Worm (Caenorhabditis elegans) whole organism, L4 larva: Measurements from ENCODE around the gene mrps-18C.

Source experiments
- D1046.2 ChIP-seq: fragments of 200-800 bp; sonication (Bioruptor generic); IDR thresholded peaks from 2 replicates; pipeline ENCODE4 v1.3.6; 2022; ENCODE audit warnings: missing genetic modification characterization, missing compliant biosample characterization
- F10B5.3 ChIP-seq: sonication (generic microtip); optimal IDR thresholded peaks from 2 replicates; lab custom pipeline; 2016; ENCODE audit warnings: mild to moderate bottlenecking, missing genetic modification characterization, missing compliant biosample characterization
- F49E8.2 ChIP-seq: sonication (generic microtip); optimal IDR thresholded peaks from 2 replicates; lab custom pipeline; 2016; ENCODE audit warnings: missing compliant biosample characterization, mild to moderate bottlenecking, missing genetic modification characterization, borderline replicate concordance
- R02D3.7 ChIP-seq: fragments of 150-350 bp; sonication (generic microtip); optimal IDR thresholded peaks from 3 replicates; lab custom pipeline; 2014; ENCODE audit warnings: missing biosample characterization, missing genetic modification characterization
- T20F7.1 ChIP-seq: fragments of 200-800 bp; sonication (Bioruptor generic); optimal IDR thresholded peaks from 2 replicates; lab custom pipeline; 2018; ENCODE audit warnings: mild to moderate bottlenecking, missing genetic modification characterization, missing compliant biosample characterization
- Y48G9A.11 ChIP-seq: fragments of 200-800 bp; sonication (Bioruptor generic); IDR thresholded peaks from 2 replicates; pipeline ENCODE4 v1.3.6; 2022; ENCODE audit warnings: missing genetic modification reagents, missing genetic modification characterization, missing compliant biosample characterization
- ZK337.2 ChIP-seq: fragments of 200-800 bp; sonication (Bioruptor generic); IDR thresholded peaks from 2 replicates; pipeline ENCODE4 v1.3.6; 2022; ENCODE audit warnings: missing genetic modification reagents, missing genetic modification characterization, missing compliant biosample characterization
- arid-1 ChIP-seq: fragments of 200-800 bp; sonication (Bioruptor generic); conservative IDR thresholded peaks from 2 replicates; pipeline ENCODE4 v1.3.6; 2022; ENCODE audit warnings: missing genetic modification reagents, missing genetic modification characterization, missing compliant biosample characterization
- attf-4 ChIP-seq: sonication (generic microtip); optimal IDR thresholded peaks from 3 replicates; lab custom pipeline; 2017; ENCODE audit warnings: missing biosample characterization, missing genetic modification characterization
- ceh-28 ChIP-seq: fragments of 150-350 bp; optimal IDR thresholded peaks from 2 replicates; lab custom pipeline; 2014; ENCODE audit warnings: missing biosample characterization, missing genetic modification reagents, missing genetic modification characterization
- ceh-32 ChIP-seq: sonication (generic microtip); optimal IDR thresholded peaks from 2 replicates; lab custom pipeline; 2016; ENCODE audit warnings: mild to moderate bottlenecking, missing genetic modification characterization, missing compliant biosample characterization; ENCODE audit not compliant: poor library complexity
- ceh-44 ChIP-seq: fragments of 200-800 bp; sonication (Bioruptor generic); IDR thresholded peaks from 2 replicates; pipeline ENCODE4 v1.3.6; 2022; ENCODE audit warnings: missing genetic modification reagents, missing genetic modification characterization, missing compliant biosample characterization
- ces-1 ChIP-seq: fragments of 150-350 bp; sonication (generic microtip); optimal IDR thresholded peaks from 4 replicates; lab custom pipeline; 2014; ENCODE audit warnings: missing biosample characterization, missing genetic modification reagents, missing genetic modification characterization
- cey-2 ChIP-seq: sonication (generic microtip); optimal IDR thresholded peaks from 3 replicates; lab custom pipeline; 2017; ENCODE audit warnings: missing genetic modification characterization, mild to moderate bottlenecking, missing compliant biosample characterization, antibody characterized with exemption, borderline replicate concordance; ENCODE audit not compliant: insufficient read depth
- daf-16 ChIP-seq, 3 experiments: sonication (generic microtip); optimal IDR thresholded peaks; 2 replicates each; lab custom pipeline; 2016 to 2017; ENCODE audit warnings: missing genetic modification characterization in 3 of 3, missing genetic modification reagents in 3 of 3, mild to moderate bottlenecking in 2 of 3, missing compliant biosample characterization in 2 of 3, missing biosample characterization in 1 of 3, moderate library complexity in 1 of 3
- dmd-6 ChIP-seq: fragments of 200-800 bp; sonication (Bioruptor generic); IDR thresholded peaks from 2 replicates; pipeline ENCODE4 v1.3.6; 2022; ENCODE audit warnings: missing genetic modification reagents, missing genetic modification characterization, missing compliant biosample characterization
- dve-1 ChIP-seq: sonication (generic microtip); optimal IDR thresholded peaks from 2 replicates; lab custom pipeline; 2017; ENCODE audit warnings: antibody characterized with exemption, mild to moderate bottlenecking, missing genetic modification characterization, missing compliant biosample characterization; ENCODE audit not compliant: insufficient read depth
- egl-43 ChIP-seq: fragments of 200-800 bp; sonication (Bioruptor generic); IDR thresholded peaks from 2 replicates; pipeline ENCODE4 v1.3.6; 2022; ENCODE audit warnings: missing genetic modification reagents, missing genetic modification characterization, missing compliant biosample characterization
- gei-8 ChIP-seq: fragments of 200-800 bp; sonication (Bioruptor generic); optimal IDR thresholded peaks from 2 replicates; lab custom pipeline; 2018; ENCODE audit warnings: mild to moderate bottlenecking, missing genetic modification characterization, missing compliant biosample characterization
- hlh-11 ChIP-seq: fragments of 200-800 bp; sonication (Bioruptor generic); optimal IDR thresholded peaks from 2 replicates; lab custom pipeline; 2018; ENCODE audit warnings: mild to moderate bottlenecking, missing genetic modification characterization, missing compliant biosample characterization
- hmg-1.1 ChIP-seq: fragments of 200-800 bp; sonication (Bioruptor generic); IDR thresholded peaks from 2 replicates; pipeline ENCODE4 v1.3.6; 2022; ENCODE audit warnings: missing genetic modification reagents, missing genetic modification characterization, missing compliant biosample characterization
- lin-13 ChIP-seq: fragments of 150-350 bp; optimal IDR thresholded peaks from 2 replicates; lab custom pipeline; 2014; ENCODE audit warnings: missing biosample characterization, missing genetic modification reagents, missing genetic modification characterization
- lin-39 ChIP-seq: fragments of 150-350 bp; optimal IDR thresholded peaks from 2 replicates; lab custom pipeline; 2014; ENCODE audit warnings: missing biosample characterization, missing genetic modification reagents, missing genetic modification characterization
- lir-3 ChIP-seq: sonication (generic microtip); optimal IDR thresholded peaks from 2 replicates; lab custom pipeline; 2016; ENCODE audit warnings: mild to moderate bottlenecking, missing genetic modification characterization, missing compliant biosample characterization
- madf-9 ChIP-seq: fragments of 200-800 bp; sonication (Bioruptor generic); conservative IDR thresholded peaks from 2 replicates; pipeline ENCODE4 v1.3.6; 2022; ENCODE audit warnings: missing genetic modification reagents, missing genetic modification characterization, missing compliant biosample characterization
- mdt-29 ChIP-seq: fragments of 200-800 bp; sonication (Bioruptor generic); IDR thresholded peaks from 2 replicates; pipeline ENCODE4 v1.3.6; 2022; ENCODE audit warnings: missing genetic modification reagents, missing genetic modification characterization, missing compliant biosample characterization
- nhr-102 ChIP-seq: sonication (generic microtip); optimal IDR thresholded peaks from 2 replicates; lab custom pipeline; 2016; ENCODE audit warnings: mild to moderate bottlenecking, missing genetic modification characterization, moderate library complexity, missing compliant biosample characterization
- nhr-11 ChIP-seq: fragments of 150-350 bp; optimal IDR thresholded peaks from 2 replicates; lab custom pipeline; 2014; ENCODE audit warnings: missing biosample characterization, missing genetic modification characterization
- nhr-111 ChIP-seq: fragments of 200-800 bp; sonication (Bioruptor generic); optimal IDR thresholded peaks from 2 replicates; lab custom pipeline; 2018; ENCODE audit warnings: mild to moderate bottlenecking, missing genetic modification characterization, missing compliant biosample characterization
- nhr-237 ChIP-seq: sonication (generic microtip); optimal IDR thresholded peaks from 2 replicates; lab custom pipeline; 2017; ENCODE audit warnings: missing biosample characterization, missing genetic modification characterization
- nhr-25 ChIP-seq: sonication (generic microtip); optimal IDR thresholded peaks from 2 replicates; lab custom pipeline; 2017; ENCODE audit warnings: missing genetic modification characterization, mild to moderate bottlenecking, missing compliant biosample characterization, antibody characterized with exemption, moderate library complexity, borderline replicate concordance; ENCODE audit not compliant: insufficient read depth
- nhr-42 ChIP-seq: fragments of 200-800 bp; sonication (Bioruptor generic); IDR thresholded peaks from 2 replicates; pipeline ENCODE4 v1.3.6; 2022; ENCODE audit warnings: missing genetic modification characterization, missing compliant biosample characterization
- nhr-6 ChIP-seq: fragments of 150-350 bp; optimal IDR thresholded peaks from 2 replicates; lab custom pipeline; 2014; ENCODE audit warnings: missing biosample characterization, missing genetic modification characterization
- nhr-76 ChIP-seq: fragments of 150-350 bp; optimal IDR thresholded peaks from 2 replicates; lab custom pipeline; 2014; ENCODE audit warnings: missing biosample characterization, missing genetic modification characterization
- pha-4 ChIP-seq, 2 experiments: fragments of 150-350 bp in 1 of 2; fragments of 200-800 bp in 1 of 2; sonication (Bioruptor generic) in 1 of 2; IDR thresholded peaks in 1 of 2; optimal IDR thresholded peaks in 1 of 2; 2 replicates each; pipeline versions ENCODE4 v1.3.6 to Lab custom; 2014 to 2022; ENCODE audit warnings: missing genetic modification characterization in 2 of 2, missing genetic modification reagents in 2 of 2, missing biosample characterization in 1 of 2, missing compliant biosample characterization in 1 of 2
- php-3 ChIP-seq: fragments of 200-800 bp; sonication (Bioruptor generic); IDR thresholded peaks from 2 replicates; pipeline ENCODE4 v1.3.6; 2022; ENCODE audit warnings: missing genetic modification reagents, missing genetic modification characterization, missing compliant biosample characterization
- pqm-1 ChIP-seq: sonication (generic microtip); optimal IDR thresholded peaks from 2 replicates; lab custom pipeline; 2017; ENCODE audit warnings: missing biosample characterization, missing genetic modification characterization
- rbr-2 ChIP-seq: sonication (generic microtip); optimal IDR thresholded peaks from 2 replicates; lab custom pipeline; 2016; ENCODE audit warnings: missing genotype, missing genetic modification characterization, missing compliant biosample characterization
- set-16 ChIP-seq: fragments of 200-800 bp; sonication (Bioruptor generic); IDR thresholded peaks from 2 replicates; pipeline ENCODE4 v1.3.6; 2022; ENCODE audit warnings: missing genetic modification reagents, missing genetic modification characterization, missing compliant biosample characterization
- skn-1 ChIP-seq: fragments of 150-350 bp; optimal IDR thresholded peaks from 2 replicates; lab custom pipeline; 2014; ENCODE audit warnings: missing biosample characterization, missing genetic modification characterization
- spr-3 ChIP-seq: fragments of 200-800 bp; sonication (Bioruptor generic); optimal IDR thresholded peaks from 2 replicates; lab custom pipeline; 2018; ENCODE audit warnings: mild to moderate bottlenecking, missing genetic modification characterization, missing compliant biosample characterization
- tra-1 ChIP-seq: fragments of 200-800 bp; sonication (Bioruptor generic); IDR thresholded peaks from 2 replicates; pipeline ENCODE4 v1.3.6; 2022; ENCODE audit warnings: missing genetic modification reagents, missing genetic modification characterization, missing compliant biosample characterization
- unc-130 ChIP-seq: sonication (generic microtip); optimal IDR thresholded peaks from 2 replicates; lab custom pipeline; 2016; ENCODE audit warnings: missing genetic modification reagents, missing genetic modification characterization, missing compliant biosample characterization
- vab-7 ChIP-seq: fragments of 200-800 bp; sonication (Bioruptor generic); IDR thresholded peaks from 2 replicates; pipeline ENCODE4 v1.3.6; 2022; ENCODE audit warnings: missing genetic modification reagents, missing genetic modification characterization, missing compliant biosample characterization
- zag-1 ChIP-seq: fragments of 150-350 bp; optimal IDR thresholded peaks from 2 replicates; lab custom pipeline; 2014; ENCODE audit warnings: missing biosample characterization, missing genetic modification characterization
- zfp-2 ChIP-seq: sonication (generic microtip); optimal IDR thresholded peaks from 2 replicates; lab custom pipeline; 2016; ENCODE audit warnings: mild to moderate bottlenecking, missing genetic modification characterization, missing compliant biosample characterization
- zip-11 ChIP-seq: fragments of 200-800 bp; sonication (Bioruptor generic); IDR thresholded peaks from 2 replicates; pipeline ENCODE4 v1.3.6; 2022; ENCODE audit warnings: missing genetic modification characterization, missing compliant biosample characterization
- zip-2 ChIP-seq: fragments of 150-350 bp; optimal IDR thresholded peaks from 2 replicates; lab custom pipeline; 2014; ENCODE audit warnings: missing biosample characterization, missing genetic modification characterization
- ztf-11 ChIP-seq: fragments of 150-350 bp; optimal IDR thresholded peaks from 2 replicates; lab custom pipeline; 2014; ENCODE audit warnings: missing biosample characterization, missing genetic modification characterization
- ztf-7 ChIP-seq: fragments of 150-350 bp; optimal IDR thresholded peaks from 2 replicates; lab custom pipeline; 2014; ENCODE audit warnings: missing biosample characterization, missing genetic modification characterization

mrps-18C gene

DNA sequence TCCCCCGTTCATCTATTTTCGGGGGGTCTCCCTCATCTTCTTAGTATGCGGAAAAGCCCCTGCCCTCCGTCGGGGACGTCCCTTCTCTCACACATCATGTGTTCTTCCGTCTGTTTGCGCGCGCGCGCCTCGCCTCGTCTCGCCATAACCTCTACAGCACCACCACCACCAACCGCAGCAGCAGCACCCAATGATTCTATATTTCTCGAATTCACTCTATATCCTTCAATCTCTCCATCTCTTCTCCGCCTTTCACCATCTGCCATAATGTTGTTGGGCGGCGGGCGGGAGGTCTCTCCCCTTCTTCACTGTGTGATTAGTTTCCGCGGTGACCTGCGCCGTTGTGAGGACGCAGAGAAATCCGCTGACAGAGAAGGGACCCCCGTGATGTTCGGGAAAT is 12.0 kb downstream of the mrps-18C start:
- no peak for TF ChIP-seq ces-1 (GFP tag; lab: Kevin White, UChicago)
- peak; percentile 82 for TF ChIP-seq set-16 (GFP tag; lab: Robert Waterston, UW)
- no peak for TF ChIP-seq nhr-11 (tag; lab: Kevin White, UChicago)
- TF ChIP-seq zip-11 (GFP tag; lab: Robert Waterston, UW): no peak
- no peak for TF ChIP-seq spr-3
- no peak for TF ChIP-seq zip-2 (tag; lab: Kevin White, UChicago)
- TF ChIP-seq daf-16 (GFP tag; optimal IDR thresholded peaks at IDR 0.05; lab: Kevin White, UChicago): no peak
- no peak for TF ChIP-seq daf-16 (tag; optimal IDR thresholded peaks at IDR 0.05; lab: Kevin White, UChicago)
- no peak for TF ChIP-seq nhr-25 (tag; lab: Kevin White, UChicago)
- TF ChIP-seq D1046.2: no peak
- TF ChIP-seq R02D3.7 (tag; lab: Kevin White, UChicago): no peak
- TF ChIP-seq ztf-11: no peak
- TF ChIP-seq ZK337.2: no peak
- no peak for TF ChIP-seq pha-4 (GFP tag; IDR thresholded peaks at IDR 0.05; lab: Robert Waterston, UW)
- TF ChIP-seq pha-4 (tag; optimal IDR thresholded peaks at IDR 0.05; lab: Kevin White, UChicago): no peak
- no peak for TF ChIP-seq lin-39 (tag; lab: Kevin White, UChicago)
- TF ChIP-seq hmg-1.1: peak; percentile 38; the same call in 1 of the 2 replicates
- no peak for TF ChIP-seq F10B5.3
- no peak for TF ChIP-seq lin-13
- no peak for TF ChIP-seq nhr-102 (tag; lab: Kevin White, UChicago)
- no peak for TF ChIP-seq F49E8.2 (tag; lab: Kevin White, UChicago)
- TF ChIP-seq zag-1 (tag; lab: Kevin White, UChicago): no peak
- no peak for TF ChIP-seq nhr-76 (tag; lab: Kevin White, UChicago)
- TF ChIP-seq skn-1: no peak
- TF ChIP-seq dve-1 (tag; lab: Kevin White, UChicago): no peak
- peak; percentile 23 for TF ChIP-seq rbr-2 (tag; lab: Kevin White, UChicago)
- no peak for TF ChIP-seq vab-7
- TF ChIP-seq egl-43 (GFP tag; lab: Robert Waterston, UW): peak; percentile 42; the same call in 1 of the 2 replicates
- TF ChIP-seq arid-1: no peak
- no peak for TF ChIP-seq nhr-6 (tag; lab: Kevin White, UChicago)
- no peak for TF ChIP-seq ceh-32 (tag; lab: Kevin White, UChicago)
- TF ChIP-seq zfp-2 (tag; lab: Kevin White, UChicago): no peak
- TF ChIP-seq ceh-28 (tag; lab: Kevin White, UChicago): no peak
- TF ChIP-seq nhr-42 (GFP tag; lab: Robert Waterston, UW): 0 out of 2 replicates have a peak, but pooled peaks have one; percentile 27
- TF ChIP-seq T20F7.1: no peak
- no peak for TF ChIP-seq php-3 (GFP tag; lab: Robert Waterston, UW)
- TF ChIP-seq unc-130 (GFP tag; lab: Kevin White, UChicago): no peak
- no peak for TF ChIP-seq ztf-7 (tag; lab: Kevin White, UChicago)
- peak; percentile 36 for TF ChIP-seq hlh-11 (tag; lab: Kevin White, UChicago)
- peak; percentile 11 for TF ChIP-seq gei-8 (GFP tag; lab: Kevin White, UChicago)
- TF ChIP-seq madf-9: peak; percentile 78
- TF ChIP-seq lir-3 (tag; lab: Kevin White, UChicago): no peak
- TF ChIP-seq nhr-111: no peak
- no peak for TF ChIP-seq dmd-6
- no peak for TF ChIP-seq cey-2 (tag; lab: Kevin White, UChicago)
- TF ChIP-seq mdt-29 (GFP tag; lab: Robert Waterston, UW): no peak
- no peak for TF ChIP-seq pqm-1 (tag; lab: Kevin White, UChicago)
- no peak for TF ChIP-seq tra-1 (GFP tag; lab: Robert Waterston, UW)
- TF ChIP-seq attf-4: no peak
- no peak for TF ChIP-seq ceh-44
- no peak for TF ChIP-seq nhr-237 (tag; lab: Kevin White, UChicago)
- TF ChIP-seq Y48G9A.11: 0 out of 2 replicates have a peak, but pooled peaks have one; percentile 10
